Fruit fly (Drosophila melanogaster) whole organism: ENCODE results near the gene Mcm7.

Experiments used
- CG8478 ChIP-seq: fragments of >200 bp; optimal IDR thresholded peaks from 2 replicates; lab custom pipeline; 2018; ENCODE audit warnings: inconsistent platforms
- Dll ChIP-seq: fragments of >200 bp; optimal IDR thresholded peaks from 2 replicates; lab custom pipeline; 2017
- EcR ChIP-seq, 2 experiments: fragments of >200 bp; optimal IDR thresholded peaks; 2 replicates each; lab custom pipeline; 2017; ENCODE audit warnings: missing biosample characterization in 2 of 2, missing genetic modification characterization in 2 of 2, missing genetic modification reagents in 2 of 2
- pan ChIP-seq: fragments of >200 bp; optimal IDR thresholded peaks from 2 replicates; lab custom pipeline; 2017
- psq ChIP-seq: fragments of >200 bp; optimal IDR thresholded peaks from 2 replicates; lab custom pipeline; 2017
- usp ChIP-seq: fragments of >200 bp; optimal IDR thresholded peaks from 2 replicates; lab custom pipeline; 2017; ENCODE audit warnings: missing biosample characterization, missing genetic modification characterization, mixed read lengths

- TF ChIP-seq psq (lab: Kevin White, UChicago) (no peak), Dll (no peak), pan (no peak), usp (GFP tag; lab: Kevin White, UChicago) (no peak), CG8478 (lab: Kevin White, UChicago) (no peak), EcR (GFP tag; optimal IDR thresholded peaks at IDR 0.05; lab: Kevin White, UChicago) (no peak)
Observed at dm6 chr3L:8905100-8905499, 13.7 kb downstream of the Mcm7 start, which contains the start of gene TrpA1.
